Worm (Caenorhabditis elegans) whole organism, midembryonic: ENCODE measurements around the gene apa-2.
A peak's percentile ranks its signal among the peaks of the same experiment; 100 is the strongest.

ENCODE experiments used
- T22C8.4 ChIP-seq: fragments of 200-800 bp; sonication (Bioruptor generic); IDR thresholded peaks from 2 replicates; pipeline ENCODE4 v1.3.6; 2022; ENCODE audit warnings: missing genetic modification characterization, missing compliant biosample characterization
- ref-1 ChIP-seq: fragments of 200-800 bp; sonication (Bioruptor generic); conservative IDR thresholded peaks from 2 replicates; pipeline ENCODE4 v1.3.6; 2022; ENCODE audit warnings: missing genetic modification reagents, missing genetic modification characterization, missing compliant biosample characterization

DNA sequence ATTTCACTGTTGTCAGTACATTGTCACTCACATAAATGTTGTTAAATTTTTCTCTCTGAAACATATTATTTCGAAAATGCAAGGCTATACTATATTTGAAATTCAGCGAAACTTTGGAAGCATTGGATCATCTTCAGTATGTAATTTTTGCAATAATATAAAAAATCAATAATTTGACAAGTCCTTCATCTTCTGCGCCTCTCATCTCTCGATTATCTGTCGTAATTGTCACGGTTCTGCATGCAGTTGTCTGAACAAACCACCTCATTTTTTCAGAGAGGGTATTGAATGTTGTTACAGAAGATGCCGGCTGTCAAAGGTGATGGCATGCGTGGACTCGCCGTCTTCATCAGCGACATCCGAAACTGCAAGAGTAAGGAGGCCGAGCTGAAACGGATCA lies at the start of gene apa-2:
- TF ChIP-seq T22C8.4 (0 out of 2 replicates have a peak, but pooled peaks have one; percentile 38), ref-1 (GFP tag; lab: Robert Waterston, UW) (no peak)
